Worm (Caenorhabditis elegans) whole organism, mixed stage, embryonic: ENCODE results near the gene T27C5.12.

ENCODE experiments used
- ceh-83 ChIP-seq: fragments of 200-800 bp; sonication (Bioruptor generic); optimal IDR thresholded peaks from 2 replicates; lab custom pipeline; 2018; ENCODE audit warnings: mild to moderate bottlenecking, missing genetic modification characterization, missing compliant biosample characterization
- cnd-1 ChIP-seq: fragments of 200-800 bp; sonication (Bioruptor generic); optimal IDR thresholded peaks from 2 replicates; lab custom pipeline; 2018; ENCODE audit warnings: mild to moderate bottlenecking, missing genetic modification characterization, missing compliant biosample characterization
- nhr-12 ChIP-seq: fragments of 150-350 bp; optimal IDR thresholded peaks from 2 replicates; lab custom pipeline; 2014; ENCODE audit warnings: missing biosample characterization, missing genetic modification characterization
- nhr-237 ChIP-seq: fragments of 150-350 bp; optimal IDR thresholded peaks from 2 replicates; lab custom pipeline; 2014; ENCODE audit warnings: missing biosample characterization, missing genetic modification characterization
- tbx-8 ChIP-seq: fragments of 200-800 bp; sonication (Bioruptor generic); optimal IDR thresholded peaks from 2 replicates; lab custom pipeline; 2018; ENCODE audit warnings: mild to moderate bottlenecking, missing genetic modification characterization, moderate library complexity, missing compliant biosample characterization
- unc-39 ChIP-seq: fragments of 150-350 bp; optimal IDR thresholded peaks from 2 replicates; lab custom pipeline; 2014; ENCODE audit warnings: missing biosample characterization, missing genetic modification characterization
- unc-62 ChIP-seq: fragments of 150-350 bp; optimal IDR thresholded peaks from 2 replicates; lab custom pipeline; 2014; ENCODE audit warnings: missing biosample characterization, missing genetic modification reagents, missing genetic modification characterization

DNA sequence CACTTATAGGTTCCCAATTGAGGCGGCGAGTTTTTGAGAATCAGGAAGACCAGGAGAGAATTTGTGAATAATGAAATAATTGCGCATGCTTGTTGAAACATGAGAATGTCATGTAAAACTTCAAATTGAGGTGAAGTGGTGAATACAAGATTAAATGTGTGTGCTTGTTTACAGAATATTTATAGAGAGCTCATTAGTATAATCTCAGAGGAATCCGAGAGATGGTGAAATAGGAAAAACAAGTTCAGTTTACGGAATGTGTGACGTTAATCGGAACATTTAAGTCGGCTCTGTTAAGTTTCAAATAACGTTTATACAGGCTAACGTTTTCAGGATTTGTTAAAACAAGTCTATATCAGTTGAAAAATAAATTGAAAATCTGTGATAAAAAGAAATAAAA lies 43.0 kb downstream of the T27C5.12 start, which contains the start of gene str-200:
- TF ChIP-seq nhr-237 (tag; lab: Kevin White, UChicago) (no peak), ceh-83 (GFP tag; lab: Kevin White, UChicago) (no peak), cnd-1 (no peak), unc-62 (GFP tag; lab: Kevin White, UChicago) (no peak), nhr-12 (tag; lab: Kevin White, UChicago) (no peak), tbx-8 (GFP tag; lab: Kevin White, UChicago) (no peak), unc-39 (tag; lab: Kevin White, UChicago) (no peak)
